Fruit fly (Drosophila melanogaster) ovary, adult (tissue): Measurements from ENCODE around the gene mRpS35.

ENCODE experiments used
- CG17801 ChIP-seq: fragments of 200-800 bp; optimal IDR thresholded peaks from 2 replicates; lab custom pipeline; 2019; ENCODE audit warnings: missing biosample characterization, mild to moderate bottlenecking, missing genetic modification characterization, moderate library complexity; ENCODE audit not compliant: partially characterized antibody

mRpS35 gene

dm6 chr3L:2807376-2807775 is 26.7 kb downstream of the mRpS35 start:
- TF ChIP-seq CG17801 (GFP tag; lab: Kevin White, UChicago): no peak

dm6 chr3L:2808278-2808892 is 27.7 kb downstream of the mRpS35 start:
- no peak for TF ChIP-seq CG17801 (GFP tag; lab: Kevin White, UChicago)

- no peak for TF ChIP-seq CG17801 (GFP tag; lab: Kevin White, UChicago)
These were observed 29.1 kb downstream of the mRpS35 start for dm6 chr3L:2809767-2810166.

dm6 chr3L:2816655-2817054 is 36.0 kb downstream of the mRpS35 start:
- no peak for TF ChIP-seq CG17801 (GFP tag; lab: Kevin White, UChicago)

dm6 chr3L:2817872-2818271 is 37.2 kb downstream of the mRpS35 start:
- peak; percentile 83 for TF ChIP-seq CG17801 (GFP tag; lab: Kevin White, UChicago)

dm6 chr3L:2818784-2819183 is 38.1 kb downstream of the mRpS35 start:
- TF ChIP-seq CG17801 (GFP tag; lab: Kevin White, UChicago): no peak

dm6 chr3L:2819687-2820086 is 39.0 kb downstream of the mRpS35 start:
- no peak for TF ChIP-seq CG17801 (GFP tag; lab: Kevin White, UChicago)

dm6 chr3L:2820275-2820674 is 39.6 kb downstream of the mRpS35 start:
- no peak for TF ChIP-seq CG17801 (GFP tag; lab: Kevin White, UChicago)

dm6 chr3L:2820930-2821505 is 40.3 kb downstream of the mRpS35 start:
- TF ChIP-seq CG17801 (GFP tag; lab: Kevin White, UChicago): peak; percentile 62

dm6 chr3L:2822955-2823354 is 42.3 kb downstream of the mRpS35 start:
- TF ChIP-seq CG17801 (GFP tag; lab: Kevin White, UChicago): no peak

dm6 chr3L:2823520-2823970 is 42.8 kb downstream of the mRpS35 start:
- TF ChIP-seq CG17801 (GFP tag; lab: Kevin White, UChicago): no peak

dm6 chr3L:2824024-2824687 is 43.5 kb downstream of the mRpS35 start:
- TF ChIP-seq CG17801 (GFP tag; lab: Kevin White, UChicago): no peak

dm6 chr3L:2824731-2825130 is 44.0 kb downstream of the mRpS35 start:
- TF ChIP-seq CG17801 (GFP tag; lab: Kevin White, UChicago): no peak

- no peak for TF ChIP-seq CG17801 (GFP tag; lab: Kevin White, UChicago)
These were observed 44.7 kb downstream of the mRpS35 start for dm6 chr3L:2825377-2825776.

- TF ChIP-seq CG17801 (GFP tag; lab: Kevin White, UChicago): no peak
These were observed 47.5 kb downstream of the mRpS35 start for dm6 chr3L:2828163-2828562.

dm6 chr3L:2828610-2829139 is 48.0 kb downstream of the mRpS35 start:
- TF ChIP-seq CG17801 (GFP tag; lab: Kevin White, UChicago): no peak
